Fruit fly (Drosophila melanogaster): ENCODE data around the gene ko.

- no peak for TF ChIP-seq CG6276 (GFP tag; optimal IDR thresholded peaks at IDR 0.05)
- TF ChIP-seq Sox102F (GFP tag; optimal IDR thresholded peaks at IDR 0.05): peak; percentile 52
- TF ChIP-seq Ets96B (tag; optimal IDR thresholded peaks at IDR 0.05): peak; percentile 3
- peak; percentile 57 for TF ChIP-seq Sox14 (GFP tag; optimal IDR thresholded peaks at IDR 0.05)
- TF ChIP-seq Eip93F (GFP tag; optimal IDR thresholded peaks at IDR 0.05): no peak
- TF ChIP-seq topi (GFP tag; optimal IDR thresholded peaks at IDR 0.05): peak; percentile 12
- no peak for TF ChIP-seq CG11902 (GFP tag; optimal IDR thresholded peaks at IDR 0.05)
- TF ChIP-seq CG7368 (GFP tag; optimal IDR thresholded peaks at IDR 0.05): peak; percentile 35
- no peak for TF ChIP-seq CG10631 (GFP tag; optimal IDR thresholded peaks at IDR 0.05)
- no peak for TF ChIP-seq lz (GFP tag; optimal IDR thresholded peaks at IDR 0.05)
Measured at dm6 chr3L:21058651-21059050, 72.3 kb downstream of the ko start.
